Fruit fly (Drosophila melanogaster) whole organism, embryonic: ENCODE results near the gene JIL-1.

Experiments
- Atf6 ChIP-seq: fragments of 200-800 bp; sonication (Bioruptor generic); IDR thresholded peaks from 2 replicates; pipeline ENCODE4 v1.3.6; 2022; ENCODE audit warnings: missing biosample characterization, missing genetic modification characterization
- CG10274 ChIP-seq: fragments of 200-800 bp; sonication (Bioruptor generic); optimal IDR thresholded peaks from 3 replicates; lab custom pipeline; 2017; ENCODE audit warnings: missing biosample characterization, mild to moderate bottlenecking, missing genetic modification characterization
- CG10321 ChIP-seq: fragments of 200-800 bp; sonication (Bioruptor generic); IDR thresholded peaks from 2 replicates; pipeline ENCODE4 v1.3.6; 2022; ENCODE audit warnings: missing biosample characterization, missing genetic modification characterization
- CG10366 ChIP-seq: fragments of 200-800 bp; sonication (Bioruptor generic); IDR thresholded peaks from 2 replicates; pipeline ENCODE4 v1.3.6; 2022; ENCODE audit warnings: missing biosample characterization, missing genetic modification characterization
- CG10543 ChIP-seq: fragments of 200-800 bp; sonication (Bioruptor generic); optimal IDR thresholded peaks from 3 replicates; lab custom pipeline; 2017; ENCODE audit warnings: missing biosample characterization, mild to moderate bottlenecking, missing genetic modification characterization, moderate library complexity
- CG11085 ChIP-seq: fragments of 200-800 bp; sonication (Bioruptor generic); IDR thresholded peaks from 2 replicates; pipeline ENCODE4 v1.3.6; 2022; ENCODE audit warnings: missing biosample characterization, missing genetic modification characterization
- CG11398 ChIP-seq: fragments of 200-800 bp; sonication (Bioruptor generic); optimal IDR thresholded peaks from 2 replicates; lab custom pipeline; 2016; ENCODE audit warnings: missing biosample characterization, missing genetic modification characterization
- CG12104 ChIP-seq: fragments of 200-800 bp; sonication (Bioruptor generic); optimal IDR thresholded peaks from 3 replicates; lab custom pipeline; 2016; ENCODE audit warnings: missing biosample characterization, missing genetic modification characterization
- CG12744 ChIP-seq: fragments of 200-800 bp; sonication (Bioruptor generic); optimal IDR thresholded peaks from 2 replicates; lab custom pipeline; 2016; ENCODE audit warnings: missing biosample characterization, missing genetic modification characterization
- CG13287 ChIP-seq: fragments of 200-800 bp; sonication (Bioruptor generic); IDR thresholded peaks from 2 replicates; pipeline ENCODE4 v1.3.6; 2022; ENCODE audit warnings: missing biosample characterization, missing genetic modification characterization; ENCODE audit not compliant: partially characterized antibody
- CG13624 ChIP-seq: fragments of 200-800 bp; sonication (Bioruptor generic); optimal IDR thresholded peaks from 2 replicates; lab custom pipeline; 2016; ENCODE audit warnings: missing biosample characterization, missing genetic modification characterization
- CG13894 ChIP-seq: fragments of 200-800 bp; sonication (Bioruptor generic); optimal IDR thresholded peaks from 3 replicates; lab custom pipeline; 2018; ENCODE audit warnings: missing biosample characterization, mild to moderate bottlenecking, missing genetic modification characterization, moderate library complexity
- CG15479 ChIP-seq: fragments of 200-800 bp; sonication (Bioruptor generic); optimal IDR thresholded peaks from 3 replicates; lab custom pipeline; 2019; ENCODE audit warnings: missing biosample characterization, mild to moderate bottlenecking, missing genetic modification characterization, moderate library complexity
- CG15514 ChIP-seq: fragments of 200-800 bp; sonication (Bioruptor generic); optimal IDR thresholded peaks from 3 replicates; lab custom pipeline; 2017; ENCODE audit warnings: missing biosample characterization, missing genetic modification characterization, mild to moderate bottlenecking, moderate library complexity, missing genetic modification reagents
- CG15696 ChIP-seq: fragments of 200-800 bp; sonication (Bioruptor generic); optimal IDR thresholded peaks from 2 replicates; lab custom pipeline; 2019; ENCODE audit warnings: missing biosample characterization, mild to moderate bottlenecking, missing genetic modification characterization, moderate library complexity
- CG1647 ChIP-seq: fragments of 200-800 bp; sonication (Bioruptor generic); optimal IDR thresholded peaks from 3 replicates; lab custom pipeline; 2016; ENCODE audit warnings: missing biosample characterization, missing genetic modification characterization
- CG17328 ChIP-seq: fragments of 200-800 bp; sonication (Bioruptor generic); IDR thresholded peaks from 2 replicates; pipeline ENCODE4 v1.3.6; 2022; ENCODE audit warnings: missing biosample characterization, missing genetic modification characterization
- CG2116 ChIP-seq: fragments of 200-800 bp; sonication (Bioruptor generic); optimal IDR thresholded peaks from 3 replicates; lab custom pipeline; 2018; ENCODE audit warnings: missing biosample characterization, mild to moderate bottlenecking, missing genetic modification characterization
- CG3163 ChIP-seq: fragments of 200-800 bp; sonication (Bioruptor generic); optimal IDR thresholded peaks from 3 replicates; lab custom pipeline; 2016; ENCODE audit warnings: missing biosample characterization, missing genetic modification characterization
- CG34422 ChIP-seq: fragments of 200-800 bp; sonication (Bioruptor generic); IDR thresholded peaks from 3 replicates; pipeline ENCODE4 v1.3.6; 2022; ENCODE audit warnings: missing biosample characterization, missing genetic modification characterization
- CG4404 ChIP-seq: fragments of 200-800 bp; sonication (Bioruptor generic); IDR thresholded peaks from 2 replicates; pipeline ENCODE4 v1.3.6; 2022; ENCODE audit warnings: missing biosample characterization, missing genetic modification characterization
- CG4854 ChIP-seq: fragments of 200-800 bp; sonication (Bioruptor generic); optimal IDR thresholded peaks from 2 replicates; lab custom pipeline; 2016; ENCODE audit warnings: missing biosample characterization, missing genetic modification characterization, inconsistent platforms
- CG6272 ChIP-seq: fragments of 200-800 bp; sonication (Bioruptor generic); IDR thresholded peaks from 2 replicates; pipeline ENCODE4 v1.3.6; 2022; ENCODE audit warnings: missing biosample characterization, missing genetic modification characterization
- CG6689 ChIP-seq: fragments of 200-800 bp; sonication (Bioruptor generic); IDR thresholded peaks from 2 replicates; pipeline ENCODE4 v1.3.6; 2022; ENCODE audit warnings: missing biosample characterization, missing genetic modification characterization
- CG8290 ChIP-seq, 3 experiments: fragments of 200-800 bp; sonication (Bioruptor generic); optimal IDR thresholded peaks; 2 replicates each; lab custom pipeline; 2016 to 2019; ENCODE audit warnings: missing biosample characterization in 3 of 3, missing genetic modification characterization in 3 of 3, mild to moderate bottlenecking in 2 of 3, moderate library complexity in 1 of 3
- Camta ChIP-seq: fragments of 200-800 bp; sonication (Bioruptor generic); optimal IDR thresholded peaks from 2 replicates; lab custom pipeline; 2016; ENCODE audit warnings: missing biosample characterization, missing genetic modification characterization
- Chrac-16 ChIP-seq: fragments of 200-800 bp; sonication (Bioruptor generic); optimal IDR thresholded peaks from 3 replicates; lab custom pipeline; 2016; ENCODE audit warnings: missing biosample characterization, missing genetic modification characterization
- Dref ChIP-seq: fragments of 200-800 bp; sonication (Bioruptor generic); IDR thresholded peaks from 2 replicates; pipeline ENCODE4 v1.3.6; 2022; ENCODE audit warnings: missing biosample characterization, missing genetic modification characterization
- ERR ChIP-seq: fragments of 200-800 bp; sonication (Bioruptor generic); optimal IDR thresholded peaks from 2 replicates; lab custom pipeline; 2016; ENCODE audit warnings: missing biosample characterization, missing genetic modification characterization
- Gsc ChIP-seq: fragments of 200-800 bp; sonication (Bioruptor generic); IDR thresholded peaks from 2 replicates; pipeline ENCODE4 v1.3.6; 2022; ENCODE audit warnings: missing biosample characterization, missing genetic modification characterization
- Max ChIP-seq: fragments of 200-800 bp; sonication (Bioruptor generic); optimal IDR thresholded peaks from 2 replicates; lab custom pipeline; 2016; ENCODE audit warnings: missing biosample characterization, mild to moderate bottlenecking, missing genetic modification characterization
- NFAT ChIP-seq: fragments of 200-800 bp; sonication (Bioruptor generic); IDR thresholded peaks from 2 replicates; pipeline ENCODE4 v1.3.6; 2022; ENCODE audit warnings: missing biosample characterization, missing genetic modification characterization
- Poxn ChIP-seq: fragments of 200-800 bp; sonication (Bioruptor generic); IDR thresholded peaks from 2 replicates; pipeline ENCODE4 v1.3.6; 2022; ENCODE audit warnings: missing biosample characterization, missing genetic modification characterization
- Ssrp ChIP-seq: fragments of 200-800 bp; sonication (Bioruptor generic); optimal IDR thresholded peaks from 2 replicates; lab custom pipeline; 2018; ENCODE audit warnings: missing biosample characterization, mild to moderate bottlenecking, missing genetic modification characterization, moderate library complexity
- Xrp1 ChIP-seq: fragments of 200-800 bp; sonication (Bioruptor generic); IDR thresholded peaks from 2 replicates; pipeline ENCODE4 v1.3.6; 2022; ENCODE audit warnings: missing biosample characterization, missing genetic modification characterization
- abd-A ChIP-seq: fragments of 200-800 bp; sonication (Bioruptor generic); optimal IDR thresholded peaks from 3 replicates; lab custom pipeline; 2019; ENCODE audit warnings: missing biosample characterization, mild to moderate bottlenecking, missing genetic modification characterization, moderate library complexity
- bigmax ChIP-seq: fragments of 200-800 bp; sonication (Bioruptor generic); optimal IDR thresholded peaks from 2 replicates; lab custom pipeline; 2018; ENCODE audit warnings: missing biosample characterization, mild to moderate bottlenecking, missing genetic modification characterization
- ci ChIP-seq: fragments of 200-800 bp; sonication (Bioruptor generic); IDR thresholded peaks from 3 replicates; pipeline ENCODE4 v1.3.6; 2022; ENCODE audit warnings: missing biosample characterization, missing genetic modification characterization
- dati ChIP-seq: fragments of 200-800 bp; sonication (Bioruptor generic); IDR thresholded peaks from 2 replicates; pipeline ENCODE4 v1.3.6; 2022; ENCODE audit warnings: missing biosample characterization, missing genetic modification characterization
- jigr1 ChIP-seq: fragments of 200-800 bp; sonication (Bioruptor generic); IDR thresholded peaks from 3 replicates; pipeline ENCODE4 v1.3.6; 2022; ENCODE audit warnings: missing biosample characterization, missing genetic modification characterization
- lbe ChIP-seq: fragments of 200-800 bp; sonication (Bioruptor generic); optimal IDR thresholded peaks from 2 replicates; lab custom pipeline; 2016; ENCODE audit warnings: missing biosample characterization, mild to moderate bottlenecking, missing genetic modification characterization
- lmd ChIP-seq: fragments of 200-800 bp; sonication (Bioruptor generic); IDR thresholded peaks from 2 replicates; pipeline ENCODE4 v1.3.6; 2022; ENCODE audit warnings: missing biosample characterization, missing genetic modification characterization
- lola ChIP-seq, 3 experiments: fragments of >200 bp in 2 of 3; fragments of 200-800 bp in 1 of 3; sonication (Bioruptor generic) in 1 of 3; optimal IDR thresholded peaks; 2 replicates each; lab custom pipeline; 2017 to 2019; ENCODE audit warnings: missing biosample characterization in 3 of 3, missing genetic modification characterization in 3 of 3, mild to moderate bottlenecking in 1 of 3, moderate library complexity in 1 of 3
- p53 ChIP-seq: fragments of 200-800 bp; sonication (Bioruptor generic); optimal IDR thresholded peaks from 2 replicates; lab custom pipeline; 2016; ENCODE audit warnings: missing biosample characterization, missing genetic modification characterization
- pnt ChIP-seq: fragments of 200-800 bp; sonication (Bioruptor generic); optimal IDR thresholded peaks from 3 replicates; lab custom pipeline; 2016; ENCODE audit warnings: missing biosample characterization, missing genetic modification characterization
- pzg ChIP-seq: fragments of 200-800 bp; sonication (Bioruptor generic); optimal IDR thresholded peaks from 3 replicates; lab custom pipeline; 2018; ENCODE audit warnings: missing biosample characterization, mild to moderate bottlenecking, missing genetic modification characterization, moderate library complexity
- sd ChIP-seq: fragments of 200-800 bp; sonication (Bioruptor generic); optimal IDR thresholded peaks from 3 replicates; lab custom pipeline; 2018; ENCODE audit warnings: missing biosample characterization, mild to moderate bottlenecking, missing genetic modification characterization, moderate library complexity
- slou ChIP-seq: fragments of 200-800 bp; sonication (Bioruptor generic); optimal IDR thresholded peaks from 3 replicates; lab custom pipeline; 2016; ENCODE audit warnings: missing biosample characterization, missing genetic modification characterization
- sug ChIP-seq: fragments of 200-800 bp; optimal IDR thresholded peaks from 2 replicates; lab custom pipeline; 2019; ENCODE audit warnings: missing biosample characterization, mild to moderate bottlenecking, missing genetic modification characterization, moderate library complexity
- toy ChIP-seq: fragments of 200-800 bp; sonication (Bioruptor generic); IDR thresholded peaks from 2 replicates; pipeline ENCODE4 v1.3.6; 2022; ENCODE audit warnings: missing biosample characterization, missing genetic modification characterization
- unc-4 ChIP-seq: fragments of 200-800 bp; sonication (Bioruptor generic); IDR thresholded peaks from 2 replicates; pipeline ENCODE4 v1.3.6; 2022; ENCODE audit warnings: missing biosample characterization, missing genetic modification characterization; ENCODE audit not compliant: partially characterized antibody

The JIL-1 gene

dm6 chr3L:11061200-11061599 is 31.8 kb downstream of the JIL-1 start, which contains the start of the genes CG6321 and Blos2 (continued):
- peak; percentile 25 for TF ChIP-seq CG2116 (GFP tag; lab: Kevin White, UChicago)
- peak; percentile 68 for TF ChIP-seq CG12104 (GFP tag; lab: Kevin White, UChicago)
- TF ChIP-seq CG13287 (GFP tag; lab: Robert Waterston, UW): 0 out of 2 replicates have a peak, but pooled peaks have one; percentile 14
- peak; percentile 31 for TF ChIP-seq CG8290 (GFP tag; optimal IDR thresholded peaks at IDR 0.05; lab: Kevin White, UChicago)
- TF ChIP-seq CG8290 (tag; optimal IDR thresholded peaks at IDR 0.05; lab: Kevin White, UChicago): peak in 1 of 2 experiments; percentile 61
- TF ChIP-seq ci (GFP tag; lab: Robert Waterston, UW): peak; percentile 57; the same call in 2 of the 3 replicates
- no peak for TF ChIP-seq jigr1
- TF ChIP-seq Max (GFP tag; lab: Kevin White, UChicago): peak; percentile 67
- TF ChIP-seq sd: peak; percentile 67
- peak; percentile 8 for TF ChIP-seq slou
- TF ChIP-seq CG10274 (GFP tag; lab: Kevin White, UChicago): peak; percentile 24
- TF ChIP-seq CG13894: no peak
- no peak for TF ChIP-seq ERR (GFP tag; lab: Kevin White, UChicago)
- TF ChIP-seq pzg (GFP tag; lab: Kevin White, UChicago): peak; percentile 39
- peak; percentile 45; the same call in 1 of the 2 replicates for TF ChIP-seq NFAT (GFP tag; lab: Robert Waterston, UW)
- TF ChIP-seq Xrp1: peak; percentile 91
- peak; percentile 53 for TF ChIP-seq CG15514 (GFP tag; lab: Kevin White, UChicago)
- peak; percentile 67 for TF ChIP-seq Ssrp (tag; lab: Kevin White, UChicago)
- TF ChIP-seq lmd: peak; percentile 68
- TF ChIP-seq CG6272 (GFP tag; lab: Robert Waterston, UW): no peak
- peak; percentile 55 for TF ChIP-seq Chrac-16 (GFP tag; lab: Kevin White, UChicago)
- no peak for TF ChIP-seq CG3163 (GFP tag; lab: Kevin White, UChicago)
- no peak for TF ChIP-seq p53 (GFP tag; lab: Kevin White, UChicago)
- peak; percentile 66 for TF ChIP-seq Atf6 (GFP tag; lab: Robert Waterston, UW)
- no peak for TF ChIP-seq CG11085 (GFP tag; lab: Robert Waterston, UW)
- TF ChIP-seq bigmax (GFP tag; lab: Kevin White, UChicago): peak; percentile 93
- TF ChIP-seq CG34422 (GFP tag; lab: Robert Waterston, UW): 0 out of 3 replicates have a peak, but pooled peaks have one; percentile 38
- no peak for TF ChIP-seq abd-A
- no peak for TF ChIP-seq unc-4 (GFP tag; lab: Robert Waterston, UW)
- peak; percentile 75 for TF ChIP-seq CG17328 (GFP tag; lab: Robert Waterston, UW)
- TF ChIP-seq dati: no peak
- no peak for TF ChIP-seq Dref (GFP tag; lab: Robert Waterston, UW)
- TF ChIP-seq lola (GFP tag; optimal IDR thresholded peaks at IDR 0.05; lab: Kevin White, UChicago): peak in 1 of 3 experiments; percentile 72
- peak; percentile 54 for TF ChIP-seq CG10543
- no peak for TF ChIP-seq Gsc (GFP tag; lab: Robert Waterston, UW)
- peak; percentile 58 for TF ChIP-seq lbe
- TF ChIP-seq CG10366 (GFP tag; lab: Robert Waterston, UW): peak; percentile 46
- no peak for TF ChIP-seq toy (GFP tag; lab: Robert Waterston, UW)
- no peak for TF ChIP-seq CG11398 (GFP tag; lab: Kevin White, UChicago)
- peak; percentile 72 for TF ChIP-seq CG6689 (GFP tag; lab: Robert Waterston, UW)
- TF ChIP-seq CG13624: peak; percentile 57
- peak; percentile 30 for TF ChIP-seq CG4854
- TF ChIP-seq Camta (GFP tag; lab: Kevin White, UChicago): peak; percentile 19
- peak; percentile 39; the same call in 1 of the 2 replicates for TF ChIP-seq Poxn
- no peak for TF ChIP-seq CG10321 (GFP tag; lab: Robert Waterston, UW)
- peak; percentile 79 for TF ChIP-seq sug (tag; lab: Kevin White, UChicago)
- TF ChIP-seq CG15479 (GFP tag; lab: Kevin White, UChicago): no peak
- TF ChIP-seq CG12744 (GFP tag; lab: Kevin White, UChicago): peak; percentile 54
- TF ChIP-seq CG1647 (GFP tag; lab: Kevin White, UChicago): peak; percentile 3
- peak; percentile 76 for TF ChIP-seq CG15696 (tag; lab: Kevin White, UChicago)
- peak; percentile 39 for TF ChIP-seq pnt (GFP tag; lab: Kevin White, UChicago)
- TF ChIP-seq CG4404 (GFP tag; lab: Robert Waterston, UW): 0 out of 2 replicates have a peak, but pooled peaks have one; percentile 14
